Worm (Caenorhabditis elegans) whole organism, L3 larva: ENCODE results near the gene pcn-1.

Source experiments
- R02D3.7 ChIP-seq: fragments of 150-350 bp; optimal IDR thresholded peaks from 2 replicates; lab custom pipeline; 2014; ENCODE audit warnings: missing biosample characterization, missing genetic modification characterization
- ZK546.5 ChIP-seq: sonication (generic microtip); optimal IDR thresholded peaks from 2 replicates; lab custom pipeline; 2017; ENCODE audit warnings: missing biosample characterization, missing genetic modification characterization
- aly-2 ChIP-seq: fragments of 150-350 bp; optimal IDR thresholded peaks from 2 replicates; lab custom pipeline; 2014; ENCODE audit warnings: missing biosample characterization, missing genetic modification characterization
- ama-1 ChIP-seq: fragments of 150-350 bp; optimal IDR thresholded peaks from 2 replicates; lab custom pipeline; 2018
- ceh-16 ChIP-seq: sonication (generic microtip); optimal IDR thresholded peaks from 2 replicates; lab custom pipeline; 2017; ENCODE audit warnings: missing biosample characterization, missing genetic modification characterization
- ceh-28 ChIP-seq: fragments of 150-350 bp; optimal IDR thresholded peaks from 2 replicates; lab custom pipeline; 2014; ENCODE audit warnings: missing biosample characterization, missing genetic modification reagents, missing genetic modification characterization
- ceh-9 ChIP-seq: sonication (generic microtip); optimal IDR thresholded peaks from 2 replicates; lab custom pipeline; 2018; ENCODE audit warnings: missing biosample characterization, missing genetic modification characterization
- egl-27 ChIP-seq: sonication (generic microtip); optimal IDR thresholded peaks from 4 replicates; lab custom pipeline; 2017; ENCODE audit warnings: missing biosample characterization, missing genetic modification reagents, missing genetic modification characterization
- egl-5 ChIP-seq: fragments of 150-350 bp; optimal IDR thresholded peaks from 2 replicates; lab custom pipeline; 2017; ENCODE audit warnings: missing biosample characterization, missing genetic modification reagents, missing genetic modification characterization, inconsistent platforms
- elt-2 ChIP-seq: sonication (generic microtip); optimal IDR thresholded peaks from 2 replicates; lab custom pipeline; 2016; ENCODE audit warnings: missing genetic modification reagents, mild to moderate bottlenecking, missing genetic modification characterization, missing compliant biosample characterization
- elt-3 ChIP-seq, 3 experiments: fragments of 150-350 bp in 1 of 3; sonication (generic microtip) in 2 of 3; optimal IDR thresholded peaks; 2 replicates in 2 of 3; 4 replicates in 1 of 3; lab custom pipeline; 2014 to 2017; ENCODE audit warnings: missing biosample characterization in 3 of 3, missing genetic modification characterization in 3 of 3
- eor-1 ChIP-seq, 2 experiments: fragments of 150-350 bp; optimal IDR thresholded peaks; 2 replicates each; lab custom pipeline; 2014 to 2018; ENCODE audit warnings: missing biosample characterization in 2 of 2, missing genetic modification characterization in 2 of 2
- fkh-10 ChIP-seq: sonication (generic microtip); optimal IDR thresholded peaks from 2 replicates; lab custom pipeline; 2017; ENCODE audit warnings: missing biosample characterization, missing genetic modification reagents, missing genetic modification characterization
- fkh-2 ChIP-seq: fragments of 150-350 bp; optimal IDR thresholded peaks from 2 replicates; lab custom pipeline; 2014; ENCODE audit warnings: missing biosample characterization, missing genetic modification reagents, missing genetic modification characterization
- fos-1 ChIP-seq: fragments of 150-350 bp; optimal IDR thresholded peaks from 2 replicates; lab custom pipeline; 2014; ENCODE audit warnings: missing biosample characterization, missing genetic modification characterization
- hmg-11 ChIP-seq: sonication (generic microtip); optimal IDR thresholded peaks from 2 replicates; lab custom pipeline; 2016; ENCODE audit warnings: missing genetic modification characterization, missing compliant biosample characterization
- lin-15B ChIP-seq: fragments of 150-350 bp; optimal IDR thresholded peaks from 2 replicates; lab custom pipeline; 2014; ENCODE audit warnings: missing biosample characterization, missing genetic modification characterization
- lsy-12 ChIP-seq: sonication (generic microtip); optimal IDR thresholded peaks from 2 replicates; lab custom pipeline; 2016; ENCODE audit warnings: mild to moderate bottlenecking, missing genetic modification characterization, missing compliant biosample characterization
- nfya-1 ChIP-seq: sonication (generic microtip); optimal IDR thresholded peaks from 2 replicates; lab custom pipeline; 2017; ENCODE audit warnings: missing genetic modification characterization, mild to moderate bottlenecking, missing compliant biosample characterization, antibody characterized with exemption, moderate library complexity; ENCODE audit not compliant: insufficient read depth
- nhr-11 ChIP-seq: fragments of 150-350 bp; optimal IDR thresholded peaks from 2 replicates; lab custom pipeline; 2014; ENCODE audit warnings: missing biosample characterization, missing genetic modification characterization
- nhr-23 ChIP-seq: fragments of 150-350 bp; optimal IDR thresholded peaks from 2 replicates; lab custom pipeline; 2014; ENCODE audit warnings: missing biosample characterization, missing genetic modification reagents, missing genetic modification characterization
- nhr-25 ChIP-seq: sonication (generic microtip); optimal IDR thresholded peaks from 2 replicates; lab custom pipeline; 2017; ENCODE audit warnings: missing biosample characterization, missing genetic modification characterization
- nhr-28 ChIP-seq: fragments of 150-350 bp; optimal IDR thresholded peaks from 2 replicates; lab custom pipeline; 2014; ENCODE audit warnings: missing biosample characterization, missing genetic modification characterization
- nhr-43 ChIP-seq: sonication (generic microtip); optimal IDR thresholded peaks from 2 replicates; lab custom pipeline; 2016; ENCODE audit warnings: mild to moderate bottlenecking, missing genetic modification characterization, missing compliant biosample characterization; ENCODE audit not compliant: poor library complexity, severe bottlenecking
- nhr-76 ChIP-seq: fragments of 150-350 bp; sonication (generic microtip); optimal IDR thresholded peaks from 5 replicates; lab custom pipeline; 2014; ENCODE audit warnings: missing biosample characterization, missing genetic modification characterization
- pha-4 ChIP-seq: fragments of 150-350 bp; optimal IDR thresholded peaks from 2 replicates; lab custom pipeline; 2014; ENCODE audit warnings: missing biosample characterization, missing genetic modification reagents, missing genetic modification characterization
- pqm-1 ChIP-seq: fragments of 150-350 bp; optimal IDR thresholded peaks from 2 replicates; lab custom pipeline; 2017; ENCODE audit warnings: missing biosample characterization, missing genetic modification characterization, inconsistent platforms
- sea-2 ChIP-seq: fragments of 150-350 bp; sonication (generic microtip); optimal IDR thresholded peaks from 4 replicates; lab custom pipeline; 2014; ENCODE audit warnings: missing biosample characterization, missing genetic modification reagents, missing genetic modification characterization
- skn-1 ChIP-seq: fragments of 150-350 bp; optimal IDR thresholded peaks from 2 replicates; lab custom pipeline; 2014; ENCODE audit warnings: missing biosample characterization, missing genetic modification characterization
- snpc-4 ChIP-seq: fragments of 150-350 bp; optimal IDR thresholded peaks from 2 replicates; lab custom pipeline; 2014; ENCODE audit warnings: missing biosample characterization, missing genetic modification characterization
- tbx-2 ChIP-seq: sonication (generic microtip); optimal IDR thresholded peaks from 2 replicates; lab custom pipeline; 2016; ENCODE audit warnings: mild to moderate bottlenecking, missing genetic modification characterization, missing compliant biosample characterization
- unc-62 ChIP-seq: fragments of 150-350 bp; sonication (generic microtip); optimal IDR thresholded peaks from 4 replicates; lab custom pipeline; 2014; ENCODE audit warnings: missing biosample characterization, missing genetic modification reagents, missing genetic modification characterization
- ztf-4 ChIP-seq: fragments of 150-350 bp; optimal IDR thresholded peaks from 2 replicates; lab custom pipeline; 2014; ENCODE audit warnings: missing biosample characterization, missing genetic modification characterization

The pcn-1 gene

DNA sequence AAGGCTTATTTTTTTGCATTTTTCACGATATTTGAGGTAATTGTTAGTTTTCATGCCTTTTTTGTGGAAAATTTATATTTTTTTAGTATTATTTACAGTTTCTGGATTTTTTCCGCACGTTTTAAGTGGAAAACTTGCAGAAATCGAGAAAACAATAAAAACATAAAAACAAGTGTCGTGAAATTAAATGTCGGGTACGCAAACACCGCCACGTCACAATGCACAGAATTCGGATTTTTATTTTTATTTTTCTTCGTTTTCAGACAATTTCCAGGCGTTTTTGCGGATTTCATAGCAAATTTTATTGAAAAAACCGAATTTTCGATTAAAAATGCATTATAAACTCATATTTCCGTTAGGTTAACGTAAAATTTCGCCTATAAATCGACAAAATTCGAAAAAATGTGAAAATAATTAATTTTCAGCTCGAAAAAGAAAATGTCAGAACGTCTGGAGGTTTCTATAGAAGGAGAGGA is 36.6 kb upstream of the pcn-1 start, which contains the start of gene C35B1.2:
Gene C35B1.2, plus strand, starts transcription at position 426 of the 476 bp plus-strand sequence.
- TF ChIP-seq hmg-11 (tag; lab: Kevin White, UChicago) (peak; percentile 4), nfya-1 (peak; percentile 14), ZK546.5 (tag; lab: Kevin White, UChicago) (no peak), ceh-16 (tag; lab: Kevin White, UChicago) (no peak), lin-15B (tag; lab: Kevin White, UChicago) (peak; percentile 2), sea-2 (GFP tag; lab: Kevin White, UChicago) (no peak), elt-2 (tag; lab: Kevin White, UChicago) (no peak), fkh-2 (tag; lab: Kevin White, UChicago) (no peak), eor-1 (tag; optimal IDR thresholded peaks at IDR 0.05; lab: Kevin White, UChicago) (no peak), tbx-2 (tag; lab: Kevin White, UChicago) (no peak), ztf-4 (no peak), nhr-23 (tag; lab: Kevin White, UChicago) (no peak)

DNA sequence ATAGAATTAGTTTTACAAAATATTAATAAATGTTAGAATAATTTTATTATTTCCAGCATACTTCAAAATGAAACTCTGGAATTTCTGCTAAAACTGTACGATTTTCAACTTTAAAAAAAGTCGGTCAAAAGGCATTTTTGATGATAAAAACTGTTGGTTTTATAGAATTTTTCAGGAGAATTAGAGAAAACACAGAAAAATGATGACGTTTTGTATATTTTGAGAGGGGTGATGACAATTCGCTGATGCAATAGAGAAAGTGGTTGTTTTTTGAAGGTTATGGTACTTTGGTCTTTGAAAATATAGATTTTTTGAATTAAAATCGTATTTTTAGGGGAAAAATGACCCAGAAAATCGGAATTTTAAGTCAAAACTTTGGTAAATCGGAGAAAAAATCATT is 35.8 kb upstream of the pcn-1 start:
- TF ChIP-seq skn-1 (tag; lab: Kevin White, UChicago) (peak; percentile 98), elt-2 (tag; lab: Kevin White, UChicago) (peak; percentile 65), pqm-1 (tag; lab: Kevin White, UChicago) (peak; percentile 47), pha-4 (tag; lab: Kevin White, UChicago) (peak; percentile 30), egl-27 (tag; lab: Kevin White, UChicago) (no peak)

DNA sequence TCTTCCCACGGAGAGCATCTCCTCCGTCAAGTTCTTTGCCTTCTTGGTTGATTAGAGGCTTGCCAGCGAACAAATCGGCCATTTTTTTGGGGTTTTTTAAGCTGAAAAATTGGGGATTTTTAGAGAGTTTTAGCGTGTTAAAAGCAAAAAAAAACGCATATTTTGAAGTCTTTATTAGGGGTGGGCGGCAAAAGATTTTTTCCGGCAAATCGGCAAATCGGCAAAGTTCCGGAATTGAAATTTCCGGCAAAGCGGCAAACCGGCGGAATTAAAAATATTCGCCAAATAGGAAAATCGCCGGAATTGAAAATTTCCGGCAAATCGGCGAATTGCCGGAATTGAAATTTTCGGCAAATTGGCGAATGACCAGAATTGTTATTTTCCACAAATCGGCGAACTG is 34.9 kb upstream of the pcn-1 start, which contains the start of gene C35B1.5:
Gene C35B1.5, minus strand, starts transcription at position 101 of the 400 bp plus-strand sequence.
- TF ChIP-seq nhr-43 (tag; lab: Kevin White, UChicago) (no peak), lsy-12 (tag; lab: Kevin White, UChicago) (no peak), eor-1 (tag; optimal IDR thresholded peaks at IDR 0.05; lab: Kevin White, UChicago) (no peak), pqm-1 (tag; lab: Kevin White, UChicago) (no peak)

DNA sequence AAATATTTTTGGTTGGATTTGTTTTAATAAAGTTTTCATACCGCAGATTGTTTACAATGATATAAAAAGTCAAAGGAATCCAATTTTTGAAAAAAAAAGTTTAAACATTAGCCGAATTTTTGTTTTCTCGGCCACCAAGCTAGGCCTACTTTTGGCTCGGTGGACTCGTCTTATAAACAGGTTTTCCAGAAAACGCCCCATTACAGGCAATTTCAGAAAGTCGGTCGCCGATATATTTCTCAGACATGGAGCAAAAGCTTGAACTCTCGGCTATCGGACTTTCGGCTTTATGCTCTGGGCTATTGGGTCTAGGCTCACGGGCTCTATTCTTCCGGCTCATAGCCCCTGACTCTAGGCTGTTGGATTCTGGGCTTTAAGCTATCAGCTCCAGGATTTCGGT is 33.8 kb upstream of the pcn-1 start:
- no peak for TF ChIP-seq lin-15B (tag; lab: Kevin White, UChicago)
- no peak for TF ChIP-seq snpc-4
- TF ChIP-seq R02D3.7 (tag; lab: Kevin White, UChicago) = no peak
- peak; percentile 52 for TF ChIP-seq ama-1 (lab: Kevin White, UChicago)
- TF ChIP-seq, all 47 proteins: peak for 1

DNA sequence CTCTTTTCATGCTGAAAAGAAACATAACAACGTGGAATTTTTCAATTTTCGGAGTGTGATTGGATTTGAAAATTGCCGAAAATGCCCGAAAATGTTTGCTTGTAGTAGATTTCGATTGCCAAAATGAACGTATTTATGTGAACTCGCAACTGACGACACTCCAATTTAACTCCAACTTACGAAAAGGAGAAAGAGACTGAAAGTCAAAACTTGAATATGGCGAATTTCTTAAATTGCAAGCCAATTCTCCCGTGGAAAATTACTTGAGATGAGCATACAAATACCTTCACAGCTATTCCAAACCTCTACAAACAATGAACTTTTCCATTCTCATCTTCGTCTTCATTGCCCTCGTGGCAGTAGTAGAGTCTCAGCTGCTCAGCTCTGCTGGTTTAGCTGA is 33.4 kb upstream of the pcn-1 start:
- TF ChIP-seq lsy-12 (tag; lab: Kevin White, UChicago) (no peak), unc-62 (GFP tag; lab: Kevin White, UChicago) (no peak), fos-1 (tag; lab: Kevin White, UChicago) (no peak), ceh-9 (tag; lab: Kevin White, UChicago) (no peak), elt-3 (tag; optimal IDR thresholded peaks at IDR 0.05; lab: Kevin White, UChicago) (no peak), ZK546.5 (tag; lab: Kevin White, UChicago) (no peak), fkh-10 (GFP tag; lab: Kevin White, UChicago) (no peak), ceh-28 (tag; lab: Kevin White, UChicago) (no peak), fkh-2 (tag; lab: Kevin White, UChicago) (no peak), nhr-25 (tag; lab: Kevin White, UChicago) (no peak), nhr-43 (tag; lab: Kevin White, UChicago) (no peak), ceh-16 (tag; lab: Kevin White, UChicago) (no peak), ama-1 (lab: Kevin White, UChicago) (no peak), egl-5 (no peak), snpc-4 (no peak), aly-2 (tag; lab: Kevin White, UChicago) (no peak), nhr-11 (tag; lab: Kevin White, UChicago) (no peak), ztf-4 (no peak)

DNA sequence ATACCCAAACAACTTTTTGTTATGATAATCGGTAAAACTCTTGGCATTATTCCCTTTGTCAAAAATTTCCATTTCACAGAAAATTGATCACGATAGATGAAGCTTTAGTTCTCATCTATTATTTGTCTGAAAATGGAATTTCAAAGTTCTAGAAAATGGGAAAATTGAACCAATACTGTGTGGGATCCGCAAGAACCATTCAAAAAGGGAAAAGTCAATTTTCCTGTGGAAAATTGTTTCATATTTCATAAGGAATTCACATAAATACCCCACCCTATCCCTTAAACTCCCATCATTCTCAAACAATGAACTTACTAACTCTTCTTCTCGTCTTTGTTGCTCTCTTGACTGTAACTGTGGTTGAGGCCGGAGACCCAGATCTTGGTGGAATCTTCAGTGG is 31.6 kb upstream of the pcn-1 start, which contains the start of the genes C35B1.9 and C35B1.3:
Gene C35B1.9, minus strand, starts transcription at position 101 of the 400 bp plus-strand sequence.
Gene C35B1.3, plus strand, starts transcription at position 306 of the 400 bp plus-strand sequence.
- TF ChIP-seq ceh-28 (tag; lab: Kevin White, UChicago) (no peak), lsy-12 (tag; lab: Kevin White, UChicago) (no peak), nhr-43 (tag; lab: Kevin White, UChicago) (no peak), unc-62 (GFP tag; lab: Kevin White, UChicago) (no peak), eor-1 (tag; optimal IDR thresholded peaks at IDR 0.05; lab: Kevin White, UChicago) (no peak), nhr-76 (tag; lab: Kevin White, UChicago) (no peak), pqm-1 (tag; lab: Kevin White, UChicago) (no peak), nhr-25 (tag; lab: Kevin White, UChicago) (no peak), R02D3.7 (tag; lab: Kevin White, UChicago) (no peak), skn-1 (tag; lab: Kevin White, UChicago) (no peak), nhr-28 (tag; lab: Kevin White, UChicago) (no peak)
- TF ChIP-seq, all 47 proteins: peak for 0
